Fruit fly (Drosophila melanogaster) whole organism, embryonic: ENCODE measurements around the gene nan.

Source experiments
- Asciz ChIP-seq: fragments of 200-800 bp; sonication (Bioruptor generic); optimal IDR thresholded peaks from 2 replicates; lab custom pipeline; 2017; ENCODE audit warnings: missing biosample characterization, mild to moderate bottlenecking, missing genetic modification characterization, missing genetic modification reagents
- Awh ChIP-seq: fragments of 200-800 bp; sonication (Bioruptor generic); IDR thresholded peaks from 2 replicates; pipeline ENCODE4, ENCODE4 v1.3.6; 2022; ENCODE audit warnings: missing biosample characterization, missing genetic modification characterization
- BtbVII ChIP-seq: fragments of 200-800 bp; sonication (Bioruptor generic); optimal IDR thresholded peaks from 3 replicates; lab custom pipeline; 2017; ENCODE audit warnings: missing biosample characterization, mild to moderate bottlenecking, missing genetic modification characterization
- Bteb2 ChIP-seq: fragments of 200-800 bp; sonication (Bioruptor generic); optimal IDR thresholded peaks from 2 replicates; lab custom pipeline; 2016; ENCODE audit warnings: missing biosample characterization, missing genetic modification characterization
- CG10267 ChIP-seq: fragments of 200-800 bp; sonication (Bioruptor generic); optimal IDR thresholded peaks from 2 replicates; lab custom pipeline; 2018; ENCODE audit warnings: missing biosample characterization, mild to moderate bottlenecking, missing genetic modification characterization, moderate library complexity
- CG10543 ChIP-seq: fragments of 200-800 bp; sonication (Bioruptor generic); optimal IDR thresholded peaks from 3 replicates; lab custom pipeline; 2017; ENCODE audit warnings: missing biosample characterization, mild to moderate bottlenecking, missing genetic modification characterization, moderate library complexity
- CG10979 ChIP-seq: fragments of 200-800 bp; sonication (Bioruptor generic); optimal IDR thresholded peaks from 2 replicates; lab custom pipeline; 2018; ENCODE audit warnings: missing biosample characterization, mild to moderate bottlenecking, missing genetic modification characterization, moderate library complexity
- CG11247 ChIP-seq: fragments of 200-800 bp; sonication (Bioruptor generic); IDR thresholded peaks from 2 replicates; pipeline ENCODE4 v1.3.6; 2022; ENCODE audit warnings: missing biosample characterization, missing genetic modification characterization
- CG14014 ChIP-seq: fragments of 200-800 bp; sonication (Bioruptor generic); IDR thresholded peaks from 2 replicates; pipeline ENCODE4 v1.3.6; 2022; ENCODE audit warnings: missing biosample characterization, missing genetic modification characterization
- CG14441 ChIP-seq: fragments of 200-800 bp; sonication (Bioruptor generic); IDR thresholded peaks from 2 replicates; pipeline ENCODE4 v1.3.6; 2022; ENCODE audit warnings: missing biosample characterization, missing genetic modification characterization
- CG14667 ChIP-seq: fragments of 200-800 bp; sonication (Bioruptor generic); IDR thresholded peaks from 2 replicates; pipeline ENCODE4 v1.3.6; 2022; ENCODE audit warnings: missing biosample characterization, missing genetic modification characterization
- CG15011 ChIP-seq: fragments of 200-800 bp; sonication (Bioruptor generic); optimal IDR thresholded peaks from 3 replicates; lab custom pipeline; 2018; ENCODE audit warnings: missing biosample characterization, mild to moderate bottlenecking, missing genetic modification characterization
- CG15269 ChIP-seq: fragments of 200-800 bp; sonication (Bioruptor generic); optimal IDR thresholded peaks from 2 replicates; lab custom pipeline; 2018; ENCODE audit warnings: missing biosample characterization, mild to moderate bottlenecking, missing genetic modification characterization, moderate library complexity
- CG17568 ChIP-seq: fragments of 200-800 bp; sonication (Bioruptor generic); optimal IDR thresholded peaks from 2 replicates; lab custom pipeline; 2018; ENCODE audit warnings: missing biosample characterization, mild to moderate bottlenecking, missing genetic modification characterization, moderate library complexity
- CG2116 ChIP-seq: fragments of 200-800 bp; sonication (Bioruptor generic); optimal IDR thresholded peaks from 3 replicates; lab custom pipeline; 2018; ENCODE audit warnings: missing biosample characterization, mild to moderate bottlenecking, missing genetic modification characterization
- CG30403 ChIP-seq: fragments of 200-800 bp; sonication (Bioruptor generic); optimal IDR thresholded peaks from 3 replicates; lab custom pipeline; 2016; ENCODE audit warnings: missing biosample characterization, missing genetic modification characterization
- CG4424 ChIP-seq: fragments of 200-800 bp; sonication (Bioruptor generic); optimal IDR thresholded peaks from 3 replicates; lab custom pipeline; 2016; ENCODE audit warnings: missing biosample characterization, missing genetic modification characterization
- CG4854 ChIP-seq: fragments of 200-800 bp; sonication (Bioruptor generic); optimal IDR thresholded peaks from 2 replicates; lab custom pipeline; 2016; ENCODE audit warnings: missing biosample characterization, missing genetic modification characterization, inconsistent platforms
- CG5180 ChIP-seq: fragments of 200-800 bp; sonication (Bioruptor generic); optimal IDR thresholded peaks from 3 replicates; lab custom pipeline; 2017; ENCODE audit warnings: missing biosample characterization, missing genetic modification characterization, mild to moderate bottlenecking, moderate library complexity, missing genetic modification reagents
- CG6683 ChIP-seq: fragments of 200-800 bp; sonication (Bioruptor generic); optimal IDR thresholded peaks from 2 replicates; lab custom pipeline; 2017; ENCODE audit warnings: missing biosample characterization, mild to moderate bottlenecking, missing genetic modification characterization, missing genetic modification reagents
- CG6689 ChIP-seq: fragments of 200-800 bp; sonication (Bioruptor generic); IDR thresholded peaks from 2 replicates; pipeline ENCODE4 v1.3.6; 2022; ENCODE audit warnings: missing biosample characterization, missing genetic modification characterization
- CG7839 ChIP-seq: fragments of 200-800 bp; sonication (Bioruptor generic); optimal IDR thresholded peaks from 3 replicates; lab custom pipeline; 2018; ENCODE audit warnings: missing biosample characterization, mild to moderate bottlenecking, missing genetic modification characterization, moderate library complexity
- CG8089 ChIP-seq: fragments of 200-800 bp; sonication (Bioruptor generic); optimal IDR thresholded peaks from 3 replicates; lab custom pipeline; 2016; ENCODE audit warnings: missing biosample characterization, missing genetic modification characterization
- CG8924 ChIP-seq: fragments of 200-800 bp; optimal IDR thresholded peaks from 3 replicates; lab custom pipeline; 2019; ENCODE audit warnings: missing biosample characterization, mild to moderate bottlenecking, missing genetic modification characterization, moderate library complexity
- CTCF ChIP-seq: fragments of 200-800 bp; sonication (Bioruptor generic); optimal IDR thresholded peaks from 2 replicates; lab custom pipeline; 2017; ENCODE audit warnings: missing biosample characterization, mild to moderate bottlenecking, missing genetic modification characterization, moderate library complexity
- HHEX ChIP-seq: fragments of 200-800 bp; sonication (Bioruptor generic); optimal IDR thresholded peaks from 3 replicates; lab custom pipeline; 2017; ENCODE audit warnings: missing biosample characterization, mild to moderate bottlenecking, missing genetic modification characterization, missing genetic modification reagents
- HmgZ ChIP-seq: fragments of 200-800 bp; sonication (Bioruptor generic); optimal IDR thresholded peaks from 2 replicates; lab custom pipeline; 2018; ENCODE audit warnings: missing biosample characterization, mild to moderate bottlenecking, missing genetic modification characterization
- Hr39 ChIP-seq: fragments of >200 bp; optimal IDR thresholded peaks from 2 replicates; lab custom pipeline; 2017
- Myb ChIP-seq: fragments of 200-800 bp; sonication (Bioruptor generic); optimal IDR thresholded peaks from 2 replicates; lab custom pipeline; 2016; ENCODE audit warnings: missing biosample characterization, missing genetic modification characterization
- Nf-YB ChIP-seq: fragments of 200-800 bp; sonication (Bioruptor generic); optimal IDR thresholded peaks from 3 replicates; lab custom pipeline; 2019; ENCODE audit warnings: missing biosample characterization, mild to moderate bottlenecking, missing genetic modification characterization, moderate library complexity
- Oli ChIP-seq: fragments of 200-800 bp; sonication (Bioruptor generic); optimal IDR thresholded peaks from 2 replicates; lab custom pipeline; 2018; ENCODE audit warnings: missing biosample characterization, mild to moderate bottlenecking, missing genetic modification characterization, moderate library complexity
- Poxn ChIP-seq: fragments of 200-800 bp; sonication (Bioruptor generic); IDR thresholded peaks from 2 replicates; pipeline ENCODE4 v1.3.6; 2022; ENCODE audit warnings: missing biosample characterization, missing genetic modification characterization
- Side ChIP-seq: fragments of 200-800 bp; sonication (Bioruptor generic); optimal IDR thresholded peaks from 2 replicates; lab custom pipeline; 2016; ENCODE audit warnings: missing biosample characterization, missing genetic modification characterization
- az2 ChIP-seq: fragments of 200-800 bp; sonication (Bioruptor generic); optimal IDR thresholded peaks from 3 replicates; lab custom pipeline; 2016; ENCODE audit warnings: missing biosample characterization, missing genetic modification characterization
- cg ChIP-seq: fragments of 200-800 bp; sonication (Bioruptor generic); optimal IDR thresholded peaks from 3 replicates; lab custom pipeline; 2019; ENCODE audit warnings: missing biosample characterization, mild to moderate bottlenecking, missing genetic modification characterization, moderate library complexity
- crc ChIP-seq: fragments of 200-800 bp; sonication (Bioruptor generic); optimal IDR thresholded peaks from 2 replicates; lab custom pipeline; 2016; ENCODE audit warnings: missing biosample characterization, missing genetic modification characterization
- da ChIP-seq: fragments of 200-800 bp; sonication (Bioruptor generic); optimal IDR thresholded peaks from 2 replicates; lab custom pipeline; 2016; ENCODE audit warnings: missing biosample characterization, missing genetic modification characterization
- gcm ChIP-seq: fragments of 200-800 bp; sonication (Bioruptor generic); optimal IDR thresholded peaks from 2 replicates; lab custom pipeline; 2019; ENCODE audit warnings: missing biosample characterization, mild to moderate bottlenecking, missing genetic modification characterization, moderate library complexity
- gsb-n ChIP-seq: fragments of 200-800 bp; sonication (Bioruptor generic); optimal IDR thresholded peaks from 3 replicates; lab custom pipeline; 2018; ENCODE audit warnings: missing biosample characterization, mild to moderate bottlenecking, missing genetic modification characterization
- ham ChIP-seq: fragments of 200-800 bp; sonication (Bioruptor generic); IDR thresholded peaks from 2 replicates; pipeline ENCODE4 v1.3.6; 2022; ENCODE audit warnings: missing biosample characterization, missing genetic modification characterization
- hkb ChIP-seq, 2 experiments: fragments of 200-800 bp in 1 of 2; fragments of >200 bp in 1 of 2; sonication (Bioruptor generic) in 1 of 2; IDR thresholded peaks in 1 of 2; optimal IDR thresholded peaks in 1 of 2; 2 replicates each; pipeline versions ENCODE4 v1.3.6 to Lab custom; 2017 to 2022; ENCODE audit warnings: missing biosample characterization in 1 of 2, missing genetic modification characterization in 1 of 2
- kay ChIP-seq: fragments of 200-800 bp; sonication (Bioruptor generic); optimal IDR thresholded peaks from 2 replicates; lab custom pipeline; 2016; ENCODE audit warnings: missing biosample characterization, missing genetic modification characterization
- klu ChIP-seq: fragments of 200-800 bp; sonication (Bioruptor generic); IDR thresholded peaks from 2 replicates; pipeline ENCODE4 v1.3.6; 2022; ENCODE audit warnings: missing biosample characterization, missing genetic modification characterization
- lola ChIP-seq, 3 experiments: fragments of >200 bp in 2 of 3; fragments of 200-800 bp in 1 of 3; sonication (Bioruptor generic) in 1 of 3; optimal IDR thresholded peaks; 2 replicates each; lab custom pipeline; 2017 to 2019; ENCODE audit warnings: missing biosample characterization in 3 of 3, missing genetic modification characterization in 3 of 3, mild to moderate bottlenecking in 1 of 3, moderate library complexity in 1 of 3
- org-1 ChIP-seq: fragments of 200-800 bp; sonication (Bioruptor generic); optimal IDR thresholded peaks from 2 replicates; lab custom pipeline; 2017; ENCODE audit warnings: missing biosample characterization, missing genetic modification characterization
- pzg ChIP-seq: fragments of 200-800 bp; sonication (Bioruptor generic); optimal IDR thresholded peaks from 3 replicates; lab custom pipeline; 2018; ENCODE audit warnings: missing biosample characterization, mild to moderate bottlenecking, missing genetic modification characterization, moderate library complexity
- scrt ChIP-seq: fragments of 200-800 bp; sonication (Bioruptor generic); optimal IDR thresholded peaks from 2 replicates; lab custom pipeline; 2018; ENCODE audit warnings: missing biosample characterization, mild to moderate bottlenecking, missing genetic modification characterization, moderate library complexity
- stc ChIP-seq: fragments of 200-800 bp; sonication (Bioruptor generic); IDR thresholded peaks from 2 replicates; pipeline ENCODE4 v1.3.6; 2022; ENCODE audit warnings: missing biosample characterization, missing genetic modification characterization
- tin ChIP-seq: fragments of 200-800 bp; sonication (Bioruptor generic); optimal IDR thresholded peaks from 3 replicates; lab custom pipeline; 2016; ENCODE audit warnings: missing biosample characterization, missing genetic modification characterization
- tx ChIP-seq: fragments of 200-800 bp; sonication (Bioruptor generic); optimal IDR thresholded peaks from 2 replicates; lab custom pipeline; 2016; ENCODE audit warnings: missing biosample characterization, missing genetic modification characterization
- wek ChIP-seq: fragments of 200-800 bp; sonication (Bioruptor generic); optimal IDR thresholded peaks from 3 replicates; lab custom pipeline; 2018; ENCODE audit warnings: missing biosample characterization, mild to moderate bottlenecking, missing genetic modification characterization, moderate library complexity
- zfh1 ChIP-seq: fragments of 200-800 bp; sonication (Bioruptor generic); IDR thresholded peaks from 3 replicates; pipeline ENCODE4 v1.3.6; 2022; ENCODE audit warnings: missing biosample characterization, missing genetic modification characterization

Gene nan

DNA sequence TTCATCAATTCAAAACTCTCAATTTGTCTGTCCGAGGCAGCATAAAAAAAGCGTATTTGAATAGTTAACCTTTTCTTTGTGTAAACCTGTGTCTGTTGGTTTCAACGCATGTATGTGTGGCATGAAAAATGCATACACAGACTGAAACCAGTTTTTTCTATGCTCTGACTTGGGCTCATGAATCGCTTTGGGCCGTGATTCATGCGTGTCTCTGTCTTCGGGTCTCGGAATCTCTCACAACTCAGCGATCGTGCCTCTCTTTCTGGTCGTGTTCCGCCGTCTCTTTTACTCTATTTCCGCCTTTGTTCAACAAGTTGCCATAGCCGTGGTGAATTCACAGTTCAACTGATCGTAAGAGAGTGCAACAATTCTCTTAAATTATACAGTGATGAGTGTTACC is 11.5 kb upstream of the nan start (continued):
- TF ChIP-seq Nf-YB (peak; percentile 2), HHEX (GFP tag; lab: Kevin White, UChicago) (no peak), CG11247 (GFP tag; lab: Robert Waterston, UW) (no peak), az2 (GFP tag; lab: Kevin White, UChicago) (no peak), BtbVII (GFP tag; lab: Kevin White, UChicago) (peak; percentile 7), lola (GFP tag; optimal IDR thresholded peaks at IDR 0.05; lab: Kevin White, UChicago) (no peak), CTCF (no peak), ham (GFP tag; lab: Robert Waterston, UW) (no peak), CG14014 (GFP tag; lab: Robert Waterston, UW) (no peak), klu (GFP tag; lab: Robert Waterston, UW) (no peak), CG5180 (peak; percentile 65), CG6689 (no peak), CG4854 (GFP tag; lab: Kevin White, UChicago) (no peak), Hr39 (lab: Kevin White, UChicago) (no peak), CG10543 (peak; percentile 55), gsb-n (tag; lab: Kevin White, UChicago) (no peak), pzg (GFP tag; lab: Kevin White, UChicago) (no peak), CG7839 (no peak), Asciz (GFP tag; lab: Kevin White, UChicago) (no peak), tx (GFP tag; lab: Kevin White, UChicago) (no peak), CG15269 (tag; lab: Kevin White, UChicago) (no peak), wek (no peak), cg (GFP tag; lab: Kevin White, UChicago) (peak; percentile 80), tin (GFP tag; lab: Kevin White, UChicago) (no peak), CG2116 (GFP tag; lab: Kevin White, UChicago) (no peak), CG8089 (no peak), Myb (no peak), HmgZ (no peak), Bteb2 (GFP tag; lab: Kevin White, UChicago) (no peak), CG30403 (GFP tag; lab: Kevin White, UChicago) (no peak), stc (GFP tag; lab: Robert Waterston, UW) (no peak; the same call in 1 of the 2 replicates), CG8924 (tag; lab: Kevin White, UChicago) (no peak), CG6683 (GFP tag; lab: Kevin White, UChicago) (no peak), Awh (GFP tag; lab: Robert Waterston, UW) (no peak), CG17568 (GFP tag; lab: Kevin White, UChicago) (peak; percentile 15), CG14667 (GFP tag; lab: Robert Waterston, UW) (no peak), Oli (tag; lab: Kevin White, UChicago) (no peak), kay (peak; percentile 82), gcm (no peak), CG10979 (tag; lab: Kevin White, UChicago) (no peak), org-1 (GFP tag; lab: Kevin White, UChicago) (no peak), CG4424 (no peak), CG15011 (GFP tag; lab: Kevin White, UChicago) (no peak), zfh1 (GFP tag; lab: Robert Waterston, UW) (no peak), Poxn (GFP tag; lab: Robert Waterston, UW) (no peak), CG10267 (tag; lab: Kevin White, UChicago) (no peak), Side (GFP tag; lab: Kevin White, UChicago) (no peak), hkb (optimal IDR thresholded peaks at IDR 0.05; lab: Kevin White, UChicago) (no peak), hkb (GFP tag; IDR thresholded peaks at IDR 0.05; lab: Robert Waterston, UW) (peak; percentile 52), crc (GFP tag; lab: Kevin White, UChicago) (no peak), CG14441 (GFP tag; lab: Robert Waterston, UW) (no peak), da (no peak), scrt (GFP tag; lab: Kevin White, UChicago) (no peak)
